Worm (Caenorhabditis elegans) whole organism, L4 larva: ENCODE measurements around the gene T20F7.3.

Source experiments
- F37D6.2 ChIP-seq: sonication (generic microtip); optimal IDR thresholded peaks from 2 replicates; lab custom pipeline; 2016; ENCODE audit warnings: mild to moderate bottlenecking, missing genetic modification characterization, missing compliant biosample characterization
- lsy-2 ChIP-seq, 2 experiments: fragments of 150-350 bp in 1 of 2; sonication (generic microtip) in 1 of 2; optimal IDR thresholded peaks; 2 replicates each; lab custom pipeline; 2014 to 2017; ENCODE audit warnings: missing biosample characterization in 2 of 2, missing genetic modification characterization in 2 of 2
- nhr-76 ChIP-seq: fragments of 150-350 bp; optimal IDR thresholded peaks from 2 replicates; lab custom pipeline; 2014; ENCODE audit warnings: missing biosample characterization, missing genetic modification characterization

- no peak for TF ChIP-seq nhr-76 (tag; lab: Kevin White, UChicago)
- TF ChIP-seq F37D6.2 = no peak
- no peak for TF ChIP-seq lsy-2 (tag; optimal IDR thresholded peaks at IDR 0.05; lab: Kevin White, UChicago)
Observed at ce11 chrX:16859956-16860446, at the start of gene T20F7.3.
